Worm (Caenorhabditis elegans): Measurements from ENCODE around the gene F57A8.7.

- TF ChIP-seq nhr-237 (tag; optimal IDR thresholded peaks at IDR 0.05) (no peak), unc-62 (GFP tag; optimal IDR thresholded peaks at IDR 0.05) (no peak), mab-5 (tag; optimal IDR thresholded peaks at IDR 0.05) (no peak), nhr-12 (tag; optimal IDR thresholded peaks at IDR 0.05) (no peak), ham-2 (GFP tag; optimal IDR thresholded peaks at IDR 0.05) (no peak), sem-2 (GFP tag; optimal IDR thresholded peaks at IDR 0.05) (no peak), unc-120 (tag; optimal IDR thresholded peaks at IDR 0.05; ENCODE audit: poor library complexity, severe bottlenecking) (peak; percentile 4), snpc-4 (tag; optimal IDR thresholded peaks at IDR 0.05) (no peak), cnd-1 (tag; optimal IDR thresholded peaks at IDR 0.05) (no peak), nhr-76 (tag; optimal IDR thresholded peaks at IDR 0.05) (no peak), pha-4 (tag; optimal IDR thresholded peaks at IDR 0.05) (no peak)
These were observed 15.5 kb upstream of the F57A8.7 start for ce11 chrV:10060039-10060438.

Data from whole organism, mixed stage, embryonic.